Worm (Caenorhabditis elegans): ENCODE data around the gene shn-1.

shn-1 gene

ce11 chrII:11347878-11348556 is 42.7 kb downstream of the shn-1 start, which contains the start of the genes B0491.6 and pigm-1:
Gene B0491.6 (minus strand): TSS chrII:11348343.
Gene pigm-1 (plus strand): TSS chrII:11348445.
- TF ChIP-seq cog-1 (tag; optimal IDR thresholded peaks at IDR 0.05) (peak; percentile 72), T22C8.4 (GFP tag; IDR thresholded peaks at IDR 0.05) (no peak), tab-1 (GFP tag; IDR thresholded peaks at IDR 0.05) (no peak), ztf-23 (GFP tag; IDR thresholded peaks at IDR 0.05) (no peak), med-1 (GFP tag; optimal IDR thresholded peaks at IDR 0.05; ENCODE audit: insufficient read depth) (no peak), klf-2 (GFP tag; conservative IDR thresholded peaks at IDR 0.05) (no peak)

ce11 chrII:11345570-11346029 is 45.2 kb downstream of the shn-1 start, which contains the start of gene nduf-11:
Gene nduf-11 (minus strand): TSS chrII:11345620.
- TF ChIP-seq flt-1 (GFP tag; IDR thresholded peaks at IDR 0.05) = peak; percentile 84
- peak; percentile 70 for TF ChIP-seq cog-1 (tag; optimal IDR thresholded peaks at IDR 0.05)
- peak; percentile 68; the same call in 1 of the 2 replicates for TF ChIP-seq ztf-23 (GFP tag; IDR thresholded peaks at IDR 0.05)
- TF ChIP-seq med-1 (GFP tag; optimal IDR thresholded peaks at IDR 0.05; ENCODE audit: insufficient read depth) = peak; percentile 6
- no peak for TF ChIP-seq ztf-29 (GFP tag; IDR thresholded peaks at IDR 0.05)

ce11 chrII:11344554-11344953 is 46.2 kb downstream of the shn-1 start:
- TF ChIP-seq ref-1 (GFP tag; conservative IDR thresholded peaks at IDR 0.05) (no peak), cog-1 (tag; optimal IDR thresholded peaks at IDR 0.05) (no peak), ztf-29 (GFP tag; IDR thresholded peaks at IDR 0.05) (no peak), med-1 (GFP tag; optimal IDR thresholded peaks at IDR 0.05; ENCODE audit: insufficient read depth) (no peak), flt-1 (GFP tag; IDR thresholded peaks at IDR 0.05) (no peak), tab-1 (GFP tag; IDR thresholded peaks at IDR 0.05) (no peak), T22C8.4 (GFP tag; IDR thresholded peaks at IDR 0.05) (no peak), klf-2 (GFP tag; conservative IDR thresholded peaks at IDR 0.05) (no peak), ztf-23 (GFP tag; IDR thresholded peaks at IDR 0.05) (no peak)

- TF ChIP-seq ref-1 (GFP tag; conservative IDR thresholded peaks at IDR 0.05) (no peak), cog-1 (tag; optimal IDR thresholded peaks at IDR 0.05) (no peak), T22C8.4 (GFP tag; IDR thresholded peaks at IDR 0.05) (no peak), ztf-23 (GFP tag; IDR thresholded peaks at IDR 0.05) (no peak), klf-2 (GFP tag; conservative IDR thresholded peaks at IDR 0.05) (no peak), tab-1 (GFP tag; IDR thresholded peaks at IDR 0.05) (no peak), flt-1 (GFP tag; IDR thresholded peaks at IDR 0.05) (no peak), ztf-29 (GFP tag; IDR thresholded peaks at IDR 0.05) (no peak), med-1 (GFP tag; optimal IDR thresholded peaks at IDR 0.05; ENCODE audit: insufficient read depth) (no peak)
Observed at ce11 chrII:11343300-11343869, 47.4 kb downstream of the shn-1 start, which contains the start of gene lgc-20. Gene lgc-20 (minus strand): TSS chrII:11343610.

ce11 chrII:11339507-11339906 is 51.3 kb downstream of the shn-1 start, which contains the start of gene rmd-3:
Gene rmd-3 (minus strand): TSS chrII:11339607.
- TF ChIP-seq tab-1 (GFP tag; IDR thresholded peaks at IDR 0.05) (no peak), klf-2 (GFP tag; conservative IDR thresholded peaks at IDR 0.05) (no peak)

- TF ChIP-seq T22C8.4 (GFP tag; IDR thresholded peaks at IDR 0.05) = no peak
- TF ChIP-seq ztf-23 (GFP tag; IDR thresholded peaks at IDR 0.05) = no peak
- TF ChIP-seq cog-1 (tag; optimal IDR thresholded peaks at IDR 0.05) = no peak
- no peak for TF ChIP-seq flt-1 (GFP tag; IDR thresholded peaks at IDR 0.05)
- TF ChIP-seq tab-1 (GFP tag; IDR thresholded peaks at IDR 0.05) = no peak
- TF ChIP-seq ztf-29 (GFP tag; IDR thresholded peaks at IDR 0.05) = no peak
- no peak for TF ChIP-seq med-1 (GFP tag; optimal IDR thresholded peaks at IDR 0.05; ENCODE audit: insufficient read depth)
- no peak for TF ChIP-seq klf-2 (GFP tag; conservative IDR thresholded peaks at IDR 0.05)
- TF ChIP-seq ref-1 (GFP tag; conservative IDR thresholded peaks at IDR 0.05) = no peak
Observed at ce11 chrII:11337497-11338040, 53.2 kb downstream of the shn-1 start, which contains the start of gene sqt-1. Gene sqt-1 (minus strand): TSS chrII:11337837.

- TF ChIP-seq T22C8.4 (GFP tag; IDR thresholded peaks at IDR 0.05) = no peak
- no peak for TF ChIP-seq flt-1 (GFP tag; IDR thresholded peaks at IDR 0.05)
- TF ChIP-seq ztf-29 (GFP tag; IDR thresholded peaks at IDR 0.05) = no peak
Observed at ce11 chrII:11336640-11337241, 54.0 kb downstream of the shn-1 start.

ce11 chrII:11336163-11336562 is 54.6 kb downstream of the shn-1 start:
- no peak for TF ChIP-seq ref-1 (GFP tag; conservative IDR thresholded peaks at IDR 0.05)
- no peak for TF ChIP-seq ztf-29 (GFP tag; IDR thresholded peaks at IDR 0.05)
- TF ChIP-seq med-1 (GFP tag; optimal IDR thresholded peaks at IDR 0.05; ENCODE audit: insufficient read depth) = no peak
- TF ChIP-seq tab-1 (GFP tag; IDR thresholded peaks at IDR 0.05) = no peak
- TF ChIP-seq flt-1 (GFP tag; IDR thresholded peaks at IDR 0.05) = no peak
- TF ChIP-seq T22C8.4 (GFP tag; IDR thresholded peaks at IDR 0.05) = no peak
- TF ChIP-seq klf-2 (GFP tag; conservative IDR thresholded peaks at IDR 0.05) = no peak
- TF ChIP-seq ztf-23 (GFP tag; IDR thresholded peaks at IDR 0.05) = no peak
- TF ChIP-seq cog-1 (tag; optimal IDR thresholded peaks at IDR 0.05) = no peak

ce11 chrII:11335670-11336069 is 55.1 kb downstream of the shn-1 start:
- TF ChIP-seq klf-2 (GFP tag; conservative IDR thresholded peaks at IDR 0.05) (no peak), ref-1 (GFP tag; conservative IDR thresholded peaks at IDR 0.05) (no peak), ztf-23 (GFP tag; IDR thresholded peaks at IDR 0.05) (no peak), med-1 (GFP tag; optimal IDR thresholded peaks at IDR 0.05; ENCODE audit: insufficient read depth) (no peak), flt-1 (GFP tag; IDR thresholded peaks at IDR 0.05) (no peak), cog-1 (tag; optimal IDR thresholded peaks at IDR 0.05) (no peak), ztf-29 (GFP tag; IDR thresholded peaks at IDR 0.05) (no peak), tab-1 (GFP tag; IDR thresholded peaks at IDR 0.05) (no peak), T22C8.4 (GFP tag; IDR thresholded peaks at IDR 0.05) (no peak)

Data from whole organism, midembryonic.